Worm (Caenorhabditis elegans) whole organism, L2 larva: ENCODE results near the gene pms-2.

Experiments
- C34F6.9 ChIP-seq: fragments of 150-350 bp; optimal IDR thresholded peaks from 2 replicates; lab custom pipeline; 2014; ENCODE audit warnings: missing biosample characterization, missing genetic modification characterization
- F13H6.1 ChIP-seq: sonication (generic microtip); optimal IDR thresholded peaks from 2 replicates; lab custom pipeline; 2016; ENCODE audit warnings: missing genetic modification characterization, missing compliant biosample characterization
- R02D3.7 ChIP-seq: fragments of 150-350 bp; optimal IDR thresholded peaks from 2 replicates; lab custom pipeline; 2014; ENCODE audit warnings: missing biosample characterization, missing genetic modification characterization
- Y55F3AM.14 ChIP-seq: fragments of 200-800 bp; sonication (Bioruptor generic); optimal IDR thresholded peaks from 2 replicates; lab custom pipeline; 2018; ENCODE audit warnings: mild to moderate bottlenecking, missing genetic modification characterization, missing compliant biosample characterization
- ZK546.5 ChIP-seq: sonication (generic microtip); optimal IDR thresholded peaks from 2 replicates; lab custom pipeline; 2017; ENCODE audit warnings: missing biosample characterization, missing genetic modification characterization
- alr-1 ChIP-seq: fragments of 150-350 bp; optimal IDR thresholded peaks from 2 replicates; lab custom pipeline; 2014; ENCODE audit warnings: missing biosample characterization, missing genetic modification characterization
- aly-2 ChIP-seq: fragments of 150-350 bp; optimal IDR thresholded peaks from 2 replicates; lab custom pipeline; 2014; ENCODE audit warnings: missing biosample characterization, missing genetic modification characterization
- ama-1 ChIP-seq: fragments of 150-350 bp; optimal IDR thresholded peaks from 2 replicates; lab custom pipeline; 2018; ENCODE audit warnings: inconsistent platforms
- blmp-1 ChIP-seq: sonication (generic microtip); optimal IDR thresholded peaks from 2 replicates; lab custom pipeline; 2017; ENCODE audit warnings: missing genetic modification characterization, mild to moderate bottlenecking, missing compliant biosample characterization, antibody characterized with exemption, moderate library complexity; ENCODE audit not compliant: insufficient read depth
- ceh-16 ChIP-seq: fragments of 150-350 bp; optimal IDR thresholded peaks from 2 replicates; lab custom pipeline; 2014; ENCODE audit warnings: missing biosample characterization, missing genetic modification characterization
- ceh-82 ChIP-seq: fragments of 150-350 bp; optimal IDR thresholded peaks from 2 replicates; lab custom pipeline; 2014; ENCODE audit warnings: missing biosample characterization, missing genetic modification characterization
- crh-2 ChIP-seq: sonication (generic microtip); optimal IDR thresholded peaks from 2 replicates; lab custom pipeline; 2017; ENCODE audit warnings: missing biosample characterization, missing genetic modification characterization
- dmd-4 ChIP-seq: sonication (generic microtip); optimal IDR thresholded peaks from 2 replicates; lab custom pipeline; 2017; ENCODE audit warnings: missing biosample characterization, missing genetic modification characterization
- egl-27 ChIP-seq: sonication (generic microtip); optimal IDR thresholded peaks from 3 replicates; lab custom pipeline; 2017; ENCODE audit warnings: missing biosample characterization, missing genetic modification reagents, missing genetic modification characterization
- elt-1 ChIP-seq: fragments of 150-350 bp; optimal IDR thresholded peaks from 2 replicates; lab custom pipeline; 2014; ENCODE audit warnings: missing biosample characterization, missing genetic modification characterization
- elt-3 ChIP-seq: sonication (generic microtip); optimal IDR thresholded peaks from 2 replicates; lab custom pipeline; 2017; ENCODE audit warnings: missing biosample characterization, missing genetic modification characterization
- fos-1 ChIP-seq: fragments of 150-350 bp; optimal IDR thresholded peaks from 2 replicates; lab custom pipeline; 2014; ENCODE audit warnings: missing biosample characterization, missing genetic modification characterization
- gmeb-1 ChIP-seq: fragments of 150-350 bp; optimal IDR thresholded peaks from 2 replicates; lab custom pipeline; 2014; ENCODE audit warnings: missing biosample characterization, missing genetic modification characterization
- lin-11 ChIP-seq: fragments of 150-350 bp; sonication (generic microtip); optimal IDR thresholded peaks from 2 replicates; lab custom pipeline; 2014; ENCODE audit warnings: missing biosample characterization, missing genetic modification characterization, inconsistent platforms, mixed read lengths
- lin-13 ChIP-seq: fragments of 150-350 bp; optimal IDR thresholded peaks from 2 replicates; lab custom pipeline; 2014; ENCODE audit warnings: missing biosample characterization, missing genetic modification reagents, missing genetic modification characterization
- lin-39 ChIP-seq: fragments of 150-350 bp; optimal IDR thresholded peaks from 2 replicates; lab custom pipeline; 2014; ENCODE audit warnings: missing biosample characterization, missing genetic modification reagents, missing genetic modification characterization
- lsy-2 ChIP-seq, 2 experiments: fragments of 150-350 bp in 1 of 2; sonication (generic microtip) in 1 of 2; optimal IDR thresholded peaks; 2 replicates each; lab custom pipeline; 2014 to 2017; ENCODE audit warnings: missing biosample characterization in 2 of 2, missing genetic modification characterization in 2 of 2
- mab-5 ChIP-seq: fragments of 150-350 bp; optimal IDR thresholded peaks from 2 replicates; lab custom pipeline; 2014; ENCODE audit warnings: missing biosample characterization, missing genetic modification characterization
- mbf-1 ChIP-seq: sonication (generic microtip); optimal IDR thresholded peaks from 2 replicates; lab custom pipeline; 2017; ENCODE audit warnings: missing biosample characterization, missing genetic modification characterization
- mdl-1 ChIP-seq, 2 experiments: fragments of 150-350 bp in 1 of 2; sonication (generic microtip) in 1 of 2; optimal IDR thresholded peaks; 2 replicates each; lab custom pipeline; 2017; ENCODE audit warnings: missing biosample characterization in 2 of 2, missing genetic modification characterization in 2 of 2
- nhr-10 ChIP-seq: sonication (generic microtip); optimal IDR thresholded peaks from 2 replicates; lab custom pipeline; 2017; ENCODE audit warnings: missing biosample characterization, missing genetic modification characterization
- nhr-11 ChIP-seq: fragments of 150-350 bp; optimal IDR thresholded peaks from 2 replicates; lab custom pipeline; 2014; ENCODE audit warnings: missing biosample characterization, missing genetic modification characterization
- nhr-12 ChIP-seq: fragments of 150-350 bp; optimal IDR thresholded peaks from 2 replicates; lab custom pipeline; 2014; ENCODE audit warnings: missing biosample characterization, missing genetic modification characterization
- nhr-129 ChIP-seq: fragments of 150-350 bp; optimal IDR thresholded peaks from 2 replicates; lab custom pipeline; 2014; ENCODE audit warnings: missing biosample characterization, missing genetic modification characterization
- nhr-21 ChIP-seq: fragments of 150-350 bp; optimal IDR thresholded peaks from 2 replicates; lab custom pipeline; 2014; ENCODE audit warnings: missing biosample characterization, missing genetic modification characterization
- nhr-23 ChIP-seq: fragments of 150-350 bp; optimal IDR thresholded peaks from 2 replicates; lab custom pipeline; 2014; ENCODE audit warnings: missing biosample characterization, missing genetic modification reagents, missing genetic modification characterization
- nhr-237 ChIP-seq: fragments of 150-350 bp; optimal IDR thresholded peaks from 2 replicates; lab custom pipeline; 2014; ENCODE audit warnings: missing biosample characterization, missing genetic modification characterization
- nhr-25 ChIP-seq: fragments of 150-350 bp; sonication (generic microtip); optimal IDR thresholded peaks from 3 replicates; lab custom pipeline; 2014; ENCODE audit warnings: missing biosample characterization, missing genetic modification characterization
- nhr-6 ChIP-seq: fragments of 150-350 bp; optimal IDR thresholded peaks from 2 replicates; lab custom pipeline; 2014; ENCODE audit warnings: missing biosample characterization, missing genetic modification characterization
- nhr-77 ChIP-seq: fragments of 150-350 bp; optimal IDR thresholded peaks from 2 replicates; lab custom pipeline; 2014; ENCODE audit warnings: missing biosample characterization, missing genetic modification characterization
- peb-1 ChIP-seq: fragments of 150-350 bp; optimal IDR thresholded peaks from 2 replicates; lab custom pipeline; 2014; ENCODE audit warnings: missing biosample characterization, missing genetic modification characterization
- sem-4 ChIP-seq: fragments of 150-350 bp; optimal IDR thresholded peaks from 2 replicates; lab custom pipeline; 2014; ENCODE audit warnings: missing biosample characterization, missing genetic modification reagents, missing genetic modification characterization
- skn-1 ChIP-seq: sonication (generic microtip); optimal IDR thresholded peaks from 2 replicates; lab custom pipeline; 2017; ENCODE audit warnings: missing biosample characterization, missing genetic modification characterization
- sma-3 ChIP-seq: sonication (generic microtip); optimal IDR thresholded peaks from 2 replicates; lab custom pipeline; 2016; ENCODE audit warnings: missing genetic modification reagents, missing genetic modification characterization, missing compliant biosample characterization
- sma-9 ChIP-seq, 2 experiments: fragments of 150-350 bp in 1 of 2; sonication (generic microtip) in 1 of 2; optimal IDR thresholded peaks; 2 replicates each; lab custom pipeline; 2014 to 2016; ENCODE audit warnings: missing genetic modification characterization in 2 of 2, mild to moderate bottlenecking in 1 of 2, missing biosample characterization in 1 of 2, missing compliant biosample characterization in 1 of 2, missing genetic modification reagents in 1 of 2, moderate library complexity in 1 of 2
- snpc-4 ChIP-seq: fragments of 150-350 bp; optimal IDR thresholded peaks from 2 replicates; lab custom pipeline; 2014; ENCODE audit warnings: missing biosample characterization, missing genetic modification characterization
- unc-39 ChIP-seq: fragments of 150-350 bp; optimal IDR thresholded peaks from 2 replicates; lab custom pipeline; 2014; ENCODE audit warnings: missing biosample characterization, missing genetic modification characterization
- unc-55 ChIP-seq: fragments of 150-350 bp; sonication (generic microtip); optimal IDR thresholded peaks from 3 replicates; lab custom pipeline; 2014; ENCODE audit warnings: missing biosample characterization, missing genetic modification reagents, missing genetic modification characterization
- unc-62 ChIP-seq: fragments of 150-350 bp; optimal IDR thresholded peaks from 2 replicates; lab custom pipeline; 2014; ENCODE audit warnings: missing biosample characterization, missing genetic modification reagents, missing genetic modification characterization
- zag-1 ChIP-seq: fragments of 150-350 bp; optimal IDR thresholded peaks from 2 replicates; lab custom pipeline; 2014; ENCODE audit warnings: missing biosample characterization, missing genetic modification characterization
- ztf-1 ChIP-seq: fragments of 200-800 bp; sonication (Bioruptor generic); conservative IDR thresholded peaks from 2 replicates; pipeline ENCODE4 v1.3.6; 2022; ENCODE audit warnings: missing genetic modification characterization, missing compliant biosample characterization
- ztf-11 ChIP-seq: sonication (generic microtip); optimal IDR thresholded peaks from 2 replicates; lab custom pipeline; 2017; ENCODE audit warnings: missing biosample characterization, missing genetic modification characterization
- ztf-4 ChIP-seq: fragments of 150-350 bp; optimal IDR thresholded peaks from 2 replicates; lab custom pipeline; 2014; ENCODE audit warnings: missing biosample characterization, missing genetic modification characterization

pms-2 gene

DNA sequence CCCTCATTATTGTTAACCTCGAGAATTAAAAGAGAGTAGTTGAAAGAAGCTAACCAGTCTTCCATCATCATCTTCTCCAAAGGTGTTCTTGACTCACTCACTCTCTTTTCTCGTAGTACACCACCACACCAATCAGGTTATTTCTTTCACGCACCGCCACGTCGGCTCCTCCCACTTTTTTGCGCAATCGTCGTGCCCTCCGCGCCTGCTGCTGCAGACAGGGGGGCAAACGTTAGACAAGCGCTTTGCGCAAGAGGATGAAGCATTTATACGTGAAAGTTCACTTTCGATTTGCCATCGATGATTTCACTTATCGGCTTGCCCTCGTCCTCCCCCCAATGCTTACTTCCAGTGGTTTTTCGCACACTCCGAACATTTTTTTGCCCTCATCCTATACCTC lies 45.1 kb downstream of the pms-2 start:
- TF ChIP-seq peb-1 (tag; lab: Kevin White, UChicago) (no peak), gmeb-1 (no peak), lin-11 (no peak), snpc-4 (tag; lab: Kevin White, UChicago) (no peak), nhr-129 (tag; lab: Kevin White, UChicago) (no peak), ama-1 (lab: Kevin White, UChicago) (no peak), sma-9 (GFP tag; optimal IDR thresholded peaks at IDR 0.05; lab: Kevin White, UChicago) (no peak), sma-9 (tag; optimal IDR thresholded peaks at IDR 0.05; lab: Kevin White, UChicago) (no peak), nhr-11 (no peak), egl-27 (tag; lab: Kevin White, UChicago) (no peak), F13H6.1 (peak; percentile 59), nhr-6 (tag; lab: Kevin White, UChicago) (no peak), blmp-1 (peak; percentile 59), crh-2 (tag; lab: Kevin White, UChicago) (no peak), aly-2 (tag; lab: Kevin White, UChicago) (no peak), nhr-10 (no peak), unc-62 (GFP tag; lab: Kevin White, UChicago) (no peak), nhr-12 (tag; lab: Kevin White, UChicago) (no peak), sma-3 (no peak), mab-5 (tag; lab: Kevin White, UChicago) (no peak), nhr-23 (no peak), zag-1 (tag; lab: Kevin White, UChicago) (no peak), elt-1 (tag; lab: Kevin White, UChicago) (no peak), nhr-77 (no peak), nhr-25 (peak; percentile 61), ztf-11 (tag; lab: Kevin White, UChicago) (no peak)

- TF ChIP-seq alr-1 = no peak
- TF ChIP-seq nhr-237 (tag; lab: Kevin White, UChicago) = peak; percentile 59
- TF ChIP-seq lsy-2 (tag; optimal IDR thresholded peaks at IDR 0.05; lab: Kevin White, UChicago) = peak; percentile 87 to 93
- peak; percentile 79 for TF ChIP-seq lin-11
- no peak for TF ChIP-seq ceh-16 (tag; lab: Kevin White, UChicago)
- TF ChIP-seq unc-55 (GFP tag; lab: Kevin White, UChicago) = peak; percentile 92
- peak; percentile 49 for TF ChIP-seq nhr-6 (tag; lab: Kevin White, UChicago)
- TF ChIP-seq mab-5 (tag; lab: Kevin White, UChicago) = peak; percentile 81
- TF ChIP-seq gmeb-1 = peak; percentile 99
- TF ChIP-seq nhr-23 = no peak
- peak; percentile 95 for TF ChIP-seq sma-9 (GFP tag; optimal IDR thresholded peaks at IDR 0.05; lab: Kevin White, UChicago)
- TF ChIP-seq sma-9 (tag; optimal IDR thresholded peaks at IDR 0.05; lab: Kevin White, UChicago) = no peak
- no peak for TF ChIP-seq mbf-1 (tag; lab: Kevin White, UChicago)
- TF ChIP-seq unc-62 (GFP tag; lab: Kevin White, UChicago) = peak; percentile 31
- TF ChIP-seq nhr-11 = no peak
- no peak for TF ChIP-seq skn-1 (tag; lab: Kevin White, UChicago)
- TF ChIP-seq zag-1 (tag; lab: Kevin White, UChicago) = peak; percentile 58
- peak in 1 of 2 experiments; percentile 60 for TF ChIP-seq mdl-1 (tag; optimal IDR thresholded peaks at IDR 0.05; lab: Kevin White, UChicago)
- TF ChIP-seq snpc-4 (tag; lab: Kevin White, UChicago) = peak; percentile 55
- TF ChIP-seq Y55F3AM.14 (GFP tag; lab: Kevin White, UChicago) = peak; percentile 46
- peak; percentile 84 for TF ChIP-seq lin-13
- TF ChIP-seq ama-1 (lab: Kevin White, UChicago) = no peak
- TF ChIP-seq dmd-4 (tag; lab: Kevin White, UChicago) = no peak
- TF ChIP-seq nhr-10 = peak; percentile 36
- TF ChIP-seq R02D3.7 (tag; lab: Kevin White, UChicago) = peak; percentile 58
- TF ChIP-seq nhr-25 = peak; percentile 91
- TF ChIP-seq F13H6.1 = peak; percentile 86
- peak; percentile 83 for TF ChIP-seq sma-3
- peak; percentile 63 for TF ChIP-seq sem-4 (tag; lab: Kevin White, UChicago)
- TF ChIP-seq nhr-21 (tag; lab: Kevin White, UChicago) = peak; percentile 75
- peak; percentile 52 for TF ChIP-seq fos-1
- TF ChIP-seq ceh-82 = no peak
- peak; percentile 72 for TF ChIP-seq nhr-129 (tag; lab: Kevin White, UChicago)
- no peak for TF ChIP-seq ztf-11 (tag; lab: Kevin White, UChicago)
- peak; percentile 5 for TF ChIP-seq nhr-12 (tag; lab: Kevin White, UChicago)
- peak; percentile 91 for TF ChIP-seq C34F6.9 (tag; lab: Kevin White, UChicago)
- TF ChIP-seq ZK546.5 = no peak
- TF ChIP-seq ztf-1 (GFP tag; lab: Robert Waterston, UW) = no peak
- TF ChIP-seq unc-39 (tag; lab: Kevin White, UChicago) = no peak
- TF ChIP-seq elt-3 (tag; lab: Kevin White, UChicago) = no peak
- TF ChIP-seq ztf-4 = peak; percentile 37
- no peak for TF ChIP-seq aly-2 (tag; lab: Kevin White, UChicago)
- no peak for TF ChIP-seq elt-1 (tag; lab: Kevin White, UChicago)
- TF ChIP-seq peb-1 (tag; lab: Kevin White, UChicago) = no peak
- TF ChIP-seq nhr-77 = peak; percentile 62
- TF ChIP-seq lin-39 (tag; lab: Kevin White, UChicago) = no peak
- peak; percentile 41 for TF ChIP-seq blmp-1
- peak; percentile 74 for TF ChIP-seq crh-2 (tag; lab: Kevin White, UChicago)
- TF ChIP-seq egl-27 (tag; lab: Kevin White, UChicago) = peak; percentile 81
Measured at ce11 chrV:11521448-11521847, 49.0 kb downstream of the pms-2 start, which contains the start of gene pafo-1. pafo-1 (plus strand) TSS chrV:11521703.
